Worm (Caenorhabditis elegans) whole organism, young adult: ENCODE measurements around the gene sri-27.
"Not testable (repeated sequence)": the region's sequence is repeated elsewhere in the genome, so short reads cannot be mapped to it uniquely, and the experiment has no call there.

Experiments used
- attf-3 ChIP-seq: fragments of 200-800 bp; sonication (Bioruptor generic); conservative IDR thresholded peaks from 2 replicates; pipeline ENCODE4 v1.3.6; 2022; ENCODE audit warnings: missing genetic modification reagents, missing genetic modification characterization, missing compliant biosample characterization
- dpl-1 ChIP-seq: fragments of 150-350 bp; optimal IDR thresholded peaks from 2 replicates; lab custom pipeline; 2014; ENCODE audit warnings: missing biosample characterization, missing genetic modification reagents, missing genetic modification characterization
- lir-1 ChIP-seq: fragments of 200-800 bp; sonication (Bioruptor generic); conservative IDR thresholded peaks from 2 replicates; pipeline ENCODE4 v1.3.6; 2022; ENCODE audit warnings: missing genetic modification reagents, missing genetic modification characterization, missing compliant biosample characterization
- snpc-1.1 ChIP-seq: sonication (generic microtip); optimal IDR thresholded peaks from 2 replicates; lab custom pipeline; 2017; ENCODE audit warnings: missing genetic modification characterization, mild to moderate bottlenecking, missing compliant biosample characterization, antibody characterized with exemption, moderate library complexity, missing genotype, missing genetic modification reagents; ENCODE audit not compliant: insufficient read depth
- unc-62 ChIP-seq: fragments of 150-350 bp; optimal IDR thresholded peaks from 2 replicates; lab custom pipeline; 2014; ENCODE audit warnings: missing biosample characterization, missing genetic modification reagents, missing genetic modification characterization

DNA sequence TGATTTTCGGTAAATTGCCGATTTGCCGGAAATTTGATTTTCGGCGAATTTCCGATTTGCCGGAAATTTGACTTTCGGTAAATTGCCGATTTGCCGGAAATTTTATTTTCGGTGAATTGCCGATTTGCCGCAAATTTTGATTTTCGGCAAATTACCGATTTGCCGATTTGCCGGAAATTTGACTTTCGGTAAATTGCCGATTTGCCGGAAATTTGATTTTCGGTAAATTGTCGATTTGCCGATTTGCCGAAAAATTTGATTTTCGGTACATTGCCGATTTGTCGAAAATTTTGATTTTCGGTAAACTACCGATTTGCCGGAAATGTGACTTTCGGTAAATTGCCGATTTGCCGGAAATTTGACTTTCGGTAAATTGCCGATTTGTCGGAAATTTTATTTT, 11.7 kb upstream of the sri-27 start:
- not testable (repeated sequence) for TF ChIP-seq dpl-1 (GFP tag; lab: Kevin White, UChicago); snpc-1.1 (tag; lab: Kevin White, UChicago); attf-3; unc-62 (GFP tag; lab: Kevin White, UChicago); lir-1 (GFP tag; lab: Robert Waterston, UW)
